Fruit fly (Drosophila melanogaster): Measurements from ENCODE around the gene B4.

Gene B4

dm6 chr2L:13554547-13555159 lies 5.5 kb upstream of the B4 start (continued):
- TF ChIP-seq Eip75B (GFP tag; optimal IDR thresholded peaks at IDR 0.05) (peak; percentile 1), CG10631 (GFP tag; optimal IDR thresholded peaks at IDR 0.05) (no peak), CG3919 (GFP tag; optimal IDR thresholded peaks at IDR 0.05) (no peak), Hr39 (GFP tag; optimal IDR thresholded peaks at IDR 0.05) (no peak), CG11762 (GFP tag; optimal IDR thresholded peaks at IDR 0.05; ENCODE audit: insufficient read depth) (no peak), CG6792 (GFP tag; optimal IDR thresholded peaks at IDR 0.05) (no peak), net (GFP tag; optimal IDR thresholded peaks at IDR 0.05) (no peak), pdm3 (GFP tag; optimal IDR thresholded peaks at IDR 0.05) (no peak), Sox14 (GFP tag; optimal IDR thresholded peaks at IDR 0.05) (no peak), CG9139 (GFP tag; optimal IDR thresholded peaks at IDR 0.05) (no peak), CG31627 (GFP tag; optimal IDR thresholded peaks at IDR 0.05) (no peak), fd85E (GFP tag; optimal IDR thresholded peaks at IDR 0.05) (no peak), Gug (GFP tag; IDR thresholded peaks at IDR 0.05) (no peak), CG8632 (GFP tag; optimal IDR thresholded peaks at IDR 0.05) (no peak), salr (GFP tag; optimal IDR thresholded peaks at IDR 0.05) (no peak), CG1621 (tag; optimal IDR thresholded peaks at IDR 0.05) (no peak)

- TF ChIP-seq dsx (GFP tag; optimal IDR thresholded peaks at IDR 0.05; ENCODE audit: poor library complexity, severe bottlenecking): peak; percentile 46
- no peak for TF ChIP-seq fkh (GFP tag; optimal IDR thresholded peaks at IDR 0.05)
- no peak for TF ChIP-seq CG11294 (GFP tag; IDR thresholded peaks at IDR 0.05)
- peak in 1 of 2 experiments; percentile 31 for TF ChIP-seq ss (GFP tag; optimal IDR thresholded peaks at IDR 0.05)
- TF ChIP-seq svp (GFP tag): peak; percentile 62
Measured at dm6 chr2L:13552686-13553085, 3.6 kb upstream of the B4 start.

- TF ChIP-seq pdm3 (GFP tag; optimal IDR thresholded peaks at IDR 0.05) (no peak), topi (GFP tag; optimal IDR thresholded peaks at IDR 0.05) (no peak), Eip93F (GFP tag; optimal IDR thresholded peaks at IDR 0.05) (no peak), CG1621 (tag; optimal IDR thresholded peaks at IDR 0.05) (peak; percentile 5), CG16779 (tag; optimal IDR thresholded peaks at IDR 0.05) (no peak), CG6792 (GFP tag; optimal IDR thresholded peaks at IDR 0.05) (no peak), eg (GFP tag; IDR thresholded peaks at IDR 0.05) (peak; percentile 74; the same call in 2 of the 3 replicates), dac (GFP tag; optimal IDR thresholded peaks at IDR 0.05) (no peak), achi (GFP tag; optimal IDR thresholded peaks at IDR 0.05) (no peak), CG7368 (GFP tag; optimal IDR thresholded peaks at IDR 0.05) (no peak), lz (GFP tag; optimal IDR thresholded peaks at IDR 0.05) (no peak), CG11762 (GFP tag; optimal IDR thresholded peaks at IDR 0.05; ENCODE audit: insufficient read depth) (no peak), Ets21C (GFP tag; optimal IDR thresholded peaks at IDR 0.05) (no peak), Eip78C (GFP tag) (no peak), Gug (GFP tag; IDR thresholded peaks at IDR 0.05) (no peak), CG9139 (GFP tag; optimal IDR thresholded peaks at IDR 0.05) (peak; percentile 66), Blimp-1 (GFP tag; optimal IDR thresholded peaks at IDR 0.05) (no peak), CG3032 (tag; optimal IDR thresholded peaks at IDR 0.05) (peak; percentile 11), CG10669 (GFP tag; optimal IDR thresholded peaks at IDR 0.05) (peak; percentile 29), esn (GFP tag; optimal IDR thresholded peaks at IDR 0.05) (no peak), CG6854 (GFP tag; optimal IDR thresholded peaks at IDR 0.05) (no peak), CG15336 (GFP tag; IDR thresholded peaks at IDR 0.05) (no peak), CG8632 (GFP tag; optimal IDR thresholded peaks at IDR 0.05) (no peak), CG3919 (GFP tag; optimal IDR thresholded peaks at IDR 0.05) (peak; percentile 17), CG8119 (GFP tag; IDR thresholded peaks at IDR 0.05) (no peak), CG6276 (GFP tag; optimal IDR thresholded peaks at IDR 0.05) (peak; percentile 67), salr (GFP tag; optimal IDR thresholded peaks at IDR 0.05) (peak in 1 of 2 experiments; percentile 6), Met (GFP tag; optimal IDR thresholded peaks at IDR 0.05) (no peak), ss (GFP tag; optimal IDR thresholded peaks at IDR 0.05) (peak; percentile 54 to 73), CG4318 (GFP tag; optimal IDR thresholded peaks at IDR 0.05) (no peak), fd59A (GFP tag; optimal IDR thresholded peaks at IDR 0.05) (no peak), CG6808 (GFP tag; optimal IDR thresholded peaks at IDR 0.05) (peak; percentile 67), CG11902 (GFP tag; optimal IDR thresholded peaks at IDR 0.05) (no peak), CG6163 (GFP tag; IDR thresholded peaks at IDR 0.05) (peak; percentile 24; the same call in 1 of the 3 replicates), spab (GFP tag; optimal IDR thresholded peaks at IDR 0.05) (peak; percentile 34)
Measured at dm6 chr2L:13550488-13551033, 1.4 kb upstream of the B4 start.
